Worm (Caenorhabditis elegans) whole organism, mixed stage, embryonic: ENCODE results near the gene ssp-10.

ENCODE experiments used
- blmp-1 ChIP-seq: fragments of 150-350 bp; optimal IDR thresholded peaks from 2 replicates; lab custom pipeline; 2014; ENCODE audit warnings: missing biosample characterization, missing genetic modification characterization
- drap-1 ChIP-seq: fragments of 200-800 bp; sonication (Bioruptor generic); optimal IDR thresholded peaks from 3 replicates; lab custom pipeline; 2018; ENCODE audit warnings: mild to moderate bottlenecking, missing genetic modification characterization, missing compliant biosample characterization
- elt-3 ChIP-seq: fragments of 150-350 bp; optimal IDR thresholded peaks from 2 replicates; lab custom pipeline; 2014; ENCODE audit warnings: missing biosample characterization, missing genetic modification characterization
- lin-13 ChIP-seq: fragments of 150-350 bp; optimal IDR thresholded peaks from 2 replicates; lab custom pipeline; 2014; ENCODE audit warnings: missing biosample characterization, missing genetic modification characterization
- nhr-237 ChIP-seq: fragments of 150-350 bp; optimal IDR thresholded peaks from 2 replicates; lab custom pipeline; 2014; ENCODE audit warnings: missing biosample characterization, missing genetic modification characterization
- unc-62 ChIP-seq: fragments of 150-350 bp; optimal IDR thresholded peaks from 2 replicates; lab custom pipeline; 2014; ENCODE audit warnings: missing biosample characterization, missing genetic modification reagents, missing genetic modification characterization

ce11 chrIV:9866865-9867264 lies 16.0 kb upstream of the ssp-10 start:
- no peak for TF ChIP-seq unc-62 (GFP tag; lab: Kevin White, UChicago)
- TF ChIP-seq blmp-1, result no peak
- TF ChIP-seq elt-3 (tag; lab: Kevin White, UChicago), result no peak
- no peak for TF ChIP-seq lin-13 (tag; lab: Kevin White, UChicago)
- no peak for TF ChIP-seq nhr-237 (tag; lab: Kevin White, UChicago)
- TF ChIP-seq drap-1, result no peak
